Worm (Caenorhabditis elegans) whole organism, L2 larva: ENCODE data around the gene unc-33.

ENCODE experiments used
- ZK546.5 ChIP-seq: sonication (generic microtip); optimal IDR thresholded peaks from 2 replicates; lab custom pipeline; 2017; ENCODE audit warnings: missing biosample characterization, missing genetic modification characterization
- aly-2 ChIP-seq: fragments of 150-350 bp; optimal IDR thresholded peaks from 2 replicates; lab custom pipeline; 2014; ENCODE audit warnings: missing biosample characterization, missing genetic modification characterization
- ama-1 ChIP-seq: fragments of 150-350 bp; optimal IDR thresholded peaks from 2 replicates; lab custom pipeline; 2018; ENCODE audit warnings: inconsistent platforms
- dmd-4 ChIP-seq: sonication (generic microtip); optimal IDR thresholded peaks from 2 replicates; lab custom pipeline; 2017; ENCODE audit warnings: missing biosample characterization, missing genetic modification characterization
- egl-27 ChIP-seq: sonication (generic microtip); optimal IDR thresholded peaks from 3 replicates; lab custom pipeline; 2017; ENCODE audit warnings: missing biosample characterization, missing genetic modification reagents, missing genetic modification characterization
- lin-39 ChIP-seq: fragments of 150-350 bp; optimal IDR thresholded peaks from 2 replicates; lab custom pipeline; 2014; ENCODE audit warnings: missing biosample characterization, missing genetic modification reagents, missing genetic modification characterization
- mab-5 ChIP-seq: fragments of 150-350 bp; optimal IDR thresholded peaks from 2 replicates; lab custom pipeline; 2014; ENCODE audit warnings: missing biosample characterization, missing genetic modification characterization
- nhr-11 ChIP-seq: fragments of 150-350 bp; optimal IDR thresholded peaks from 2 replicates; lab custom pipeline; 2014; ENCODE audit warnings: missing biosample characterization, missing genetic modification characterization
- nhr-12 ChIP-seq: fragments of 150-350 bp; optimal IDR thresholded peaks from 2 replicates; lab custom pipeline; 2014; ENCODE audit warnings: missing biosample characterization, missing genetic modification characterization
- skn-1 ChIP-seq: sonication (generic microtip); optimal IDR thresholded peaks from 2 replicates; lab custom pipeline; 2017; ENCODE audit warnings: missing biosample characterization, missing genetic modification characterization
- snpc-4 ChIP-seq: fragments of 150-350 bp; optimal IDR thresholded peaks from 2 replicates; lab custom pipeline; 2014; ENCODE audit warnings: missing biosample characterization, missing genetic modification characterization
- ztf-1 ChIP-seq: fragments of 200-800 bp; sonication (Bioruptor generic); conservative IDR thresholded peaks from 2 replicates; pipeline ENCODE4 v1.3.6; 2022; ENCODE audit warnings: missing genetic modification characterization, missing compliant biosample characterization

DNA sequence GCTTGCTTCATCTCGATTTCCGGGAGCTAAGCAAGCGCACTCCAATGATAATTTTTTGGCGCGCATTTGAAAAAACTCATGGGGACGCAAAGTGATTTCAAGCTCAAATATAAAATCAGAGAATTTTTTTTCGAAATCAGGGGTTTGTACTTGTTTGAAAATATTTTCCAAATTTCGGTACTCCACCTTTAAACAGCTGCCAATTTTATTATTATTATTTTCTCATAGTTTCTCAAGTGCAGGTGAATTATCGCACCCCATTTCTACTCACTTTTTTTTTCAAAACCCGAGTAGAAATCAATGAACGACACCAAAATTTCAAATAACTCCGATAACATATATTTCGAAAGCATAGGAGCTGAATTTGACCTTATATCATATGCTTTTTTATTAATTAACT lies 12.5 kb upstream of the unc-33 start, which contains the start of gene srz-83:
- TF ChIP-seq nhr-11 (tag; lab: Kevin White, UChicago) = no peak
- TF ChIP-seq ZK546.5 = no peak
- no peak for TF ChIP-seq ama-1 (lab: Kevin White, UChicago)
- TF ChIP-seq egl-27 (tag; lab: Kevin White, UChicago) = no peak
- no peak for TF ChIP-seq ztf-1 (GFP tag; lab: Robert Waterston, UW)
- no peak for TF ChIP-seq nhr-12 (tag; lab: Kevin White, UChicago)
- TF ChIP-seq snpc-4 (tag; lab: Kevin White, UChicago) = no peak
- TF ChIP-seq skn-1 (tag; lab: Kevin White, UChicago) = no peak
- TF ChIP-seq lin-39 (tag; lab: Kevin White, UChicago) = no peak
- TF ChIP-seq dmd-4 (tag; lab: Kevin White, UChicago) = no peak
- no peak for TF ChIP-seq aly-2 (tag; lab: Kevin White, UChicago)
- no peak for TF ChIP-seq mab-5 (tag; lab: Kevin White, UChicago)
